Worm (Caenorhabditis elegans): ENCODE results near the gene C26E1.2.

DNA sequence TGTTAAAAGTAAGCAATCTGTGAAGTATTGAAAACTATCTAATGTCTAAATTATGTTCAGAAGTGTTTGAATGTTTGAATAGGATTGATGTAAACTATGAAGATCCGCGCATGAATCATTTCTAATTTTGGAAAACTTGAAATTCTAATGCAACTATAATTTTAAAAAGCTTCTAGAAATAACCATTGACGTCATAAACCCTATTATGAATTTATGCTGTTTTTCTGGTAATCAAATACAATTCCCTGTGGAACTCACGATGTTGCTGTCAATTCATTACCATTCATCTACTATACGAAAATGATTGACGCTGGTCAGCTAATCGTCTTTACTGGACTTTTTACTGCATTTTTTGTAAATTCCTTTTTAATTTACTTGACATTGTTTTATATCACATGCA lies 22.5 kb downstream of the C26E1.2 start, which contains the start of gene str-37:
- TF ChIP-seq lin-11 (tag; optimal IDR thresholded peaks at IDR 0.05) (no peak), ztf-11 (tag; optimal IDR thresholded peaks at IDR 0.05) (no peak), aly-2 (tag; optimal IDR thresholded peaks at IDR 0.05) (no peak)
